Worm (Caenorhabditis elegans): ENCODE data around the gene Y45F3A.9.

Gene Y45F3A.9

ce11 chrIII:10621208-10621607 lies 26.2 kb upstream of the Y45F3A.9 start, which contains the start of the genes lron-10 and hpr-9:
lron-10 (minus strand) TSS chrIII:10621369.
hpr-9 (plus strand) TSS chrIII:10621551.
- peak; percentile 70 for TF ChIP-seq unc-86 (tag; optimal IDR thresholded peaks at IDR 0.05)
- no peak for TF ChIP-seq nhr-84 (tag; optimal IDR thresholded peaks at IDR 0.05)
- TF ChIP-seq unc-62 (GFP tag; optimal IDR thresholded peaks at IDR 0.05) = no peak
- TF ChIP-seq alr-1 (tag; optimal IDR thresholded peaks at IDR 0.05; ENCODE audit: borderline replicate concordance) = no peak
- peak; percentile 94 for TF ChIP-seq sox-4 (tag; optimal IDR thresholded peaks at IDR 0.05)
- TF ChIP-seq lin-15B (tag; optimal IDR thresholded peaks at IDR 0.05) = peak; percentile 27
- peak; percentile 50 for TF ChIP-seq vab-15 (tag; optimal IDR thresholded peaks at IDR 0.05)
- TF ChIP-seq skn-1 (tag; optimal IDR thresholded peaks at IDR 0.05) = peak; percentile 80
- peak; percentile 49 for TF ChIP-seq aly-2 (tag; optimal IDR thresholded peaks at IDR 0.05)
- peak; percentile 90 for TF ChIP-seq mab-9 (GFP tag; IDR thresholded peaks at IDR 0.05)
- TF ChIP-seq nhr-90 (tag; optimal IDR thresholded peaks at IDR 0.05; ENCODE audit: poor library complexity) = peak; percentile 97
- TF ChIP-seq ceh-82 (tag; optimal IDR thresholded peaks at IDR 0.05) = peak in 2 of 3 experiments; percentile 36 to 66
- no peak for TF ChIP-seq ceh-63 (GFP tag; optimal IDR thresholded peaks at IDR 0.05)
- peak; percentile 98 for TF ChIP-seq nhr-85 (tag)
- TF ChIP-seq nhr-12 (tag; optimal IDR thresholded peaks at IDR 0.05) = no peak
- peak; percentile 13 for TF ChIP-seq fos-1 (tag; optimal IDR thresholded peaks at IDR 0.05)
- TF ChIP-seq swsn-7 (tag; optimal IDR thresholded peaks at IDR 0.05) = peak; percentile 82
- no peak for TF ChIP-seq unc-30 (tag; optimal IDR thresholded peaks at IDR 0.05)
- TF ChIP-seq nhr-28 (tag; optimal IDR thresholded peaks at IDR 0.05) = no peak
- TF ChIP-seq ama-1 (optimal IDR thresholded peaks at IDR 0.05) = no peak
- peak; percentile 56; the same call in 1 of the 2 replicates for TF ChIP-seq isw-1 (GFP tag; IDR thresholded peaks at IDR 0.05)
- TF ChIP-seq pag-3 (tag; optimal IDR thresholded peaks at IDR 0.05; ENCODE audit: borderline replicate concordance, insufficient read depth) = no peak
- TF ChIP-seq unc-130 (tag; optimal IDR thresholded peaks at IDR 0.05) = peak; percentile 52
- peak; percentile 97 for TF ChIP-seq irx-1 (tag; optimal IDR thresholded peaks at IDR 0.05)
- TF ChIP-seq lin-39 (tag; optimal IDR thresholded peaks at IDR 0.05) = peak; percentile 58
- TF ChIP-seq nhr-71 (tag; optimal IDR thresholded peaks at IDR 0.05) = peak; percentile 95
- TF ChIP-seq nhr-76 (tag; optimal IDR thresholded peaks at IDR 0.05) = no peak
- TF ChIP-seq mep-1 (tag; optimal IDR thresholded peaks at IDR 0.05) = peak; percentile 50
- TF ChIP-seq lin-35 (GFP tag; optimal IDR thresholded peaks at IDR 0.05) = peak; percentile 78 to 90
- peak; percentile 93 for TF ChIP-seq C04F5.9 (tag; optimal IDR thresholded peaks at IDR 0.05)
- TF ChIP-seq mdl-1 (tag; optimal IDR thresholded peaks at IDR 0.05) = peak in 1 of 2 experiments; percentile 77
- no peak for TF ChIP-seq pqm-1 (tag; optimal IDR thresholded peaks at IDR 0.05)
- TF ChIP-seq nhr-237 (tag; optimal IDR thresholded peaks at IDR 0.05) = peak; percentile 38
- peak; percentile 76 to 85 (median 82) for TF ChIP-seq dpl-1 (GFP tag; optimal IDR thresholded peaks at IDR 0.05)
- TF ChIP-seq zip-4 (GFP tag; optimal IDR thresholded peaks at IDR 0.05) = peak; percentile 50
- peak; percentile 90 for TF ChIP-seq grh-1 (GFP tag; IDR thresholded peaks at IDR 0.05)
- TF ChIP-seq aha-1 (tag; optimal IDR thresholded peaks at IDR 0.05) = no peak
- TF ChIP-seq C16A3.4 (tag; optimal IDR thresholded peaks at IDR 0.05) = peak; percentile 70
- peak; percentile 91 for TF ChIP-seq nhr-20 (tag; optimal IDR thresholded peaks at IDR 0.05)
- peak; percentile 94 for TF ChIP-seq nhr-47 (tag; optimal IDR thresholded peaks at IDR 0.05)
- TF ChIP-seq mef-2 (tag; optimal IDR thresholded peaks at IDR 0.05) = no peak
- TF ChIP-seq fkh-4 (tag; optimal IDR thresholded peaks at IDR 0.05; ENCODE audit: borderline replicate concordance) = peak; percentile 98
- peak; percentile 74 to 84 for TF ChIP-seq efl-1 (optimal IDR thresholded peaks at IDR 0.05)
- TF ChIP-seq efl-1 (GFP tag; optimal IDR thresholded peaks at IDR 0.05 in 1 of 2) = peak; percentile 85 to 98
- TF ChIP-seq nhr-19 (GFP tag; conservative IDR thresholded peaks at IDR 0.05) = peak; percentile 87
- TF ChIP-seq pax-3 (tag; optimal IDR thresholded peaks at IDR 0.05) = peak; percentile 93
- peak; percentile 47 for TF ChIP-seq hlh-4 (tag; optimal IDR thresholded peaks at IDR 0.05)
- TF ChIP-seq lin-13 (GFP tag; optimal IDR thresholded peaks at IDR 0.05) = peak; percentile 77
- TF ChIP-seq elt-3 (tag; optimal IDR thresholded peaks at IDR 0.05) = peak in 2 of 6 experiments; percentile 73 to 85
- TF ChIP-seq tbx-2 (tag; optimal IDR thresholded peaks at IDR 0.05) = peak; percentile 93
- TF ChIP-seq ceh-88 (GFP tag; IDR thresholded peaks at IDR 0.05) = peak; percentile 61; the same call in 1 of the 2 replicates
- TF ChIP-seq lin-14 (GFP tag; optimal IDR thresholded peaks at IDR 0.05) = peak; percentile 87
- TF ChIP-seq sup-37 (GFP tag; optimal IDR thresholded peaks at IDR 0.05) = peak; percentile 47
- peak; percentile 45 for TF ChIP-seq F16B12.6 (tag; optimal IDR thresholded peaks at IDR 0.05)

Data from whole organism, L1 larva.